Worm (Caenorhabditis elegans) whole organism, L3 larva: ENCODE results near the gene Y54G2A.12.

Source experiments
- R02D3.7 ChIP-seq: fragments of 150-350 bp; optimal IDR thresholded peaks from 2 replicates; lab custom pipeline; 2014; ENCODE audit warnings: missing biosample characterization, missing genetic modification characterization
- ama-1 ChIP-seq: fragments of 150-350 bp; optimal IDR thresholded peaks from 2 replicates; lab custom pipeline; 2018
- eor-1 ChIP-seq, 2 experiments: fragments of 150-350 bp; optimal IDR thresholded peaks; 2 replicates each; lab custom pipeline; 2014 to 2018; ENCODE audit warnings: missing biosample characterization in 2 of 2, missing genetic modification characterization in 2 of 2
- jun-1 ChIP-seq: fragments of 150-350 bp; optimal IDR thresholded peaks from 2 replicates; lab custom pipeline; 2014; ENCODE audit warnings: missing biosample characterization, missing genetic modification reagents, missing genetic modification characterization
- nhr-237 ChIP-seq: fragments of 150-350 bp; optimal IDR thresholded peaks from 2 replicates; lab custom pipeline; 2014; ENCODE audit warnings: missing biosample characterization, missing genetic modification characterization
- sea-2 ChIP-seq: fragments of 150-350 bp; sonication (generic microtip); optimal IDR thresholded peaks from 4 replicates; lab custom pipeline; 2014; ENCODE audit warnings: missing biosample characterization, missing genetic modification reagents, missing genetic modification characterization
- snpc-4 ChIP-seq: fragments of 150-350 bp; optimal IDR thresholded peaks from 2 replicates; lab custom pipeline; 2014; ENCODE audit warnings: missing biosample characterization, missing genetic modification characterization
- tbx-2 ChIP-seq: sonication (generic microtip); optimal IDR thresholded peaks from 2 replicates; lab custom pipeline; 2016; ENCODE audit warnings: mild to moderate bottlenecking, missing genetic modification characterization, missing compliant biosample characterization
- ztf-11 ChIP-seq: fragments of 150-350 bp; optimal IDR thresholded peaks from 2 replicates; lab custom pipeline; 2014; ENCODE audit warnings: missing biosample characterization, missing genetic modification characterization

- TF ChIP-seq ama-1 (lab: Kevin White, UChicago) (no peak), eor-1 (tag; optimal IDR thresholded peaks at IDR 0.05; lab: Kevin White, UChicago) (no peak), snpc-4 (tag; lab: Kevin White, UChicago) (no peak), R02D3.7 (tag; lab: Kevin White, UChicago) (no peak), jun-1 (no peak), tbx-2 (no peak), nhr-237 (tag; lab: Kevin White, UChicago) (no peak), sea-2 (GFP tag; lab: Kevin White, UChicago) (no peak), ztf-11 (tag; lab: Kevin White, UChicago) (no peak)
These were observed 34.4 kb upstream of the Y54G2A.12 start for ce11 chrIV:2817038-2817437.
